Fruit fly (Drosophila melanogaster): Measurements from ENCODE around the gene pip.

dm6 chr3L:19327223-19327622, 10.2 kb downstream of the pip start:
- TF ChIP-seq lilli (GFP tag; optimal IDR thresholded peaks at IDR 0.05) (no peak), Neu2 (GFP tag; optimal IDR thresholded peaks at IDR 0.05; ENCODE audit: borderline replicate concordance) (no peak), CG13296 (GFP tag; optimal IDR thresholded peaks at IDR 0.05) (no peak)
